Fruit fly (Drosophila melanogaster): ENCODE measurements around the gene Npc2b.

The Npc2b gene

DNA sequence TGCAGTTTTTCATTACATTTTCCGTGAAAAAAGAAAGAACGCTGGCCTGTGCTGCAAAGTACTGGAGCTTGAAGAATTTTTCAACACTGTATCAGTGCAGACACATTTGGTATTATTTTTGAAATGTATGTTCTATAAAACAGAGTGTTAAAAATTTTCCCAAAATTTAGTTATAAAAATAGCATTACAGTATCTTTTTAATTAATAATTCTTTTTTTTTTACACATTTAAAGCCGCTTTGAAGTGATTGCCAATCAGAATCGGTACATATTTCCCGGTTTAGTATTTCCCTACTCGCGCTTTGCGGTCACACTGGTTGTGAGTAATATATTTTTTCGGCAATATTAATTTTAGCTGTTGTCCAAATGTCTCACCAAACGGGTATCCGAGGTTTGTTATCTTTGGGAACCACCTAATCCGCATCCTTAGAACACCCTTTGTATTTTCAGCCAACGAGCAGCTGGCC lies 33.1 kb downstream of the Npc2b start, which contains the start of the genes Abi and twf (continued):
- TF ChIP-seq dysf (GFP tag; IDR thresholded peaks at IDR 0.05) (peak; percentile 60; the same call in 2 of the 3 replicates), gsb-n (tag; optimal IDR thresholded peaks at IDR 0.05) (peak; percentile 57), yki (optimal IDR thresholded peaks at IDR 0.05) (no peak), sr (GFP tag; IDR thresholded peaks at IDR 0.05) (no peak), Hey (tag; optimal IDR thresholded peaks at IDR 0.05) (no peak), CG16813 (GFP tag; IDR thresholded peaks at IDR 0.05; ENCODE audit: partially characterized antibody) (no peak), twi (tag; optimal IDR thresholded peaks at IDR 0.05) (no peak), pan (optimal IDR thresholded peaks at IDR 0.05) (no peak), pan (GFP tag; optimal IDR thresholded peaks at IDR 0.05 in 1 of 2, IDR thresholded peaks at IDR 0.05 in 1 of 2) (peak in 1 of 2 experiments; percentile 77), CG4820 (GFP tag; optimal IDR thresholded peaks at IDR 0.05) (peak; percentile 73), tgo (GFP tag; IDR thresholded peaks at IDR 0.05) (peak; percentile 67), CG10654 (GFP tag; optimal IDR thresholded peaks at IDR 0.05) (peak; percentile 74), phol (tag; optimal IDR thresholded peaks at IDR 0.05) (peak; percentile 77), chm (GFP tag; IDR thresholded peaks at IDR 0.05) (no peak), h (optimal IDR thresholded peaks at IDR 0.05) (no peak), ttk (GFP tag; IDR thresholded peaks at IDR 0.05) (peak; percentile 41), crc (GFP tag; optimal IDR thresholded peaks at IDR 0.05) (no peak), CG3726 (GFP tag; IDR thresholded peaks at IDR 0.05) (0 out of 3 replicates have a peak, but pooled peaks have one; percentile 38), CG7987 (GFP tag; optimal IDR thresholded peaks at IDR 0.05) (no peak), Six4 (GFP tag; optimal IDR thresholded peaks at IDR 0.05) (peak; percentile 68), nom (GFP tag; optimal IDR thresholded peaks at IDR 0.05) (no peak), zen2 (GFP tag; IDR thresholded peaks at IDR 0.05; ENCODE audit: partially characterized antibody) (no peak), rib (GFP tag; IDR thresholded peaks at IDR 0.05) (0 out of 2 replicates have a peak, but pooled peaks have one; percentile 37), CG4328 (GFP tag; optimal IDR thresholded peaks at IDR 0.05) (no peak), crp (GFP tag; optimal IDR thresholded peaks at IDR 0.05) (peak in 1 of 2 experiments; percentile 56), az2 (GFP tag; optimal IDR thresholded peaks at IDR 0.05) (peak; percentile 70), Spps (tag; optimal IDR thresholded peaks at IDR 0.05) (peak; percentile 29), CG9437 (GFP tag; optimal IDR thresholded peaks at IDR 0.05) (peak; percentile 56), Lim3 (GFP tag; IDR thresholded peaks at IDR 0.05) (no peak), CG1024 (GFP tag; IDR thresholded peaks at IDR 0.05) (no peak), insv (GFP tag; optimal IDR thresholded peaks at IDR 0.05) (peak in 1 of 2 experiments; percentile 79), sisA (GFP tag; IDR thresholded peaks at IDR 0.05) (peak; percentile 64), so (GFP tag; IDR thresholded peaks at IDR 0.05) (no peak), CG14667 (GFP tag; IDR thresholded peaks at IDR 0.05) (peak; percentile 52; the same call in 1 of the 2 replicates), sens-2 (GFP tag; IDR thresholded peaks at IDR 0.05) (no peak), CG15479 (GFP tag; optimal IDR thresholded peaks at IDR 0.05) (no peak), H15 (GFP tag; IDR thresholded peaks at IDR 0.05) (no peak; the same call in 2 of the 3 replicates), Rx (GFP tag; IDR thresholded peaks at IDR 0.05) (0 out of 2 replicates have a peak, but pooled peaks have one; percentile 33), ase (GFP tag; IDR thresholded peaks at IDR 0.05) (no peak), CG12744 (GFP tag; optimal IDR thresholded peaks at IDR 0.05) (peak; percentile 33), Hand (GFP tag; optimal IDR thresholded peaks at IDR 0.05) (no peak), CG34422 (GFP tag; IDR thresholded peaks at IDR 0.05) (peak; percentile 60; the same call in 1 of the 3 replicates), ranshi (GFP tag; IDR thresholded peaks at IDR 0.05) (peak; percentile 32; the same call in 1 of the 2 replicates), knrl (GFP tag; IDR thresholded peaks at IDR 0.05; ENCODE audit: partially characterized antibody) (no peak), prd (optimal IDR thresholded peaks at IDR 0.05) (no peak), prd (GFP tag; IDR thresholded peaks at IDR 0.05) (peak; percentile 76), Dll (GFP tag; IDR thresholded peaks at IDR 0.05; ENCODE audit: partially characterized antibody) (0 out of 4 replicates have a peak, but pooled peaks have one; percentile 21), CG6272 (GFP tag; IDR thresholded peaks at IDR 0.05) (peak; percentile 47; the same call in 1 of the 2 replicates), CG8359 (GFP tag; optimal IDR thresholded peaks at IDR 0.05; ENCODE audit: borderline replicate concordance) (no peak), mld (GFP tag; IDR thresholded peaks at IDR 0.05; ENCODE audit: partially characterized antibody) (no peak), lab (GFP tag; optimal IDR thresholded peaks at IDR 0.05) (peak; percentile 78)

All from whole organism, embryonic.